Worm (Caenorhabditis elegans): Measurements from ENCODE around the gene cct-7.

DNA sequence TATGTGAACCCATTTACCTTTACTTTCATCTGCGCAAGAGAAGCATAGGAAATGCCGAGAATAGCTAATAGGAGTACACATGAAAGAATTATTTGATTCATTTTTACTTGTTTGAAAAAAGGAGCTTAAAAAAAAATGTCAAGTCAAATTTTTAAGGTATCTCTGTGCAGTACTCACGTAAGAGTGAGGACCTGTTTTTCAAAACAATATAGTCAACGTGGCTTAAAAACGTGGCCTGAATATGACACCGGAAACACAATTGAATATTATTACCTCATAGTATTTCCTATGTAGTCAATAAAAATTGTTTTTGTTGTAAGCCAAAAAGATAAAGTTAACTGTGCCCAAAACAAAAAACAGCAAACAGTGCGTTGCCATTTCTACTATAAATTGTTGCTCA lies 48.1 kb downstream of the cct-7 start, which contains the start of gene Y32G9A.12:
- TF ChIP-seq him-1 (tag; optimal IDR thresholded peaks at IDR 0.05) (no peak), dao-5 (tag; optimal IDR thresholded peaks at IDR 0.05) (no peak), W03F9.2 (tag; optimal IDR thresholded peaks at IDR 0.05) (no peak)

All from whole organism, L4/young adult.